Fruit fly (Drosophila melanogaster): ENCODE data around the gene lectin-21Cb.

lectin-21Cb gene

dm6 chr2L:670771-671170, 49.8 kb upstream of the lectin-21Cb start (continued):
- TF ChIP-seq Met (GFP tag; optimal IDR thresholded peaks at IDR 0.05) (peak; percentile 86), Eip75B (GFP tag; optimal IDR thresholded peaks at IDR 0.05) (peak; percentile 92), svp (GFP tag) (peak; percentile 93), esn (GFP tag; optimal IDR thresholded peaks at IDR 0.05) (peak; percentile 88), CG6163 (GFP tag; IDR thresholded peaks at IDR 0.05) (peak; percentile 90), Eip93F (GFP tag; optimal IDR thresholded peaks at IDR 0.05) (peak; percentile 24), acj6 (GFP tag; optimal IDR thresholded peaks at IDR 0.05) (peak; percentile 87), achi (GFP tag; optimal IDR thresholded peaks at IDR 0.05) (peak; percentile 86), CG6854 (GFP tag; optimal IDR thresholded peaks at IDR 0.05) (peak; percentile 66), CG9139 (GFP tag; optimal IDR thresholded peaks at IDR 0.05) (peak; percentile 89), Gug (GFP tag; IDR thresholded peaks at IDR 0.05) (no peak), CG3032 (tag; optimal IDR thresholded peaks at IDR 0.05) (peak; percentile 95), CG32006 (GFP tag; optimal IDR thresholded peaks at IDR 0.05) (no peak), topi (GFP tag; optimal IDR thresholded peaks at IDR 0.05) (peak; percentile 90)

dm6 chr2L:668948-669581, 48.1 kb upstream of the lectin-21Cb start:
- TF ChIP-seq CG6792 (GFP tag; optimal IDR thresholded peaks at IDR 0.05): peak; percentile 77
- peak; percentile 94 for TF ChIP-seq svp (GFP tag)
- TF ChIP-seq CG10631 (GFP tag; optimal IDR thresholded peaks at IDR 0.05): peak; percentile 74
- peak; percentile 68 for TF ChIP-seq Sox15 (GFP tag; optimal IDR thresholded peaks at IDR 0.05)
- peak; percentile 49 for TF ChIP-seq fd85E (GFP tag; optimal IDR thresholded peaks at IDR 0.05)
- TF ChIP-seq Eip78C (GFP tag): peak; percentile 98
- TF ChIP-seq eg (GFP tag; IDR thresholded peaks at IDR 0.05): no peak
- peak; percentile 77 for TF ChIP-seq CG8319 (GFP tag; optimal IDR thresholded peaks at IDR 0.05)
- TF ChIP-seq Eip93F (GFP tag; optimal IDR thresholded peaks at IDR 0.05): peak; percentile 42
- TF ChIP-seq CG11294 (GFP tag; IDR thresholded peaks at IDR 0.05): no peak
- TF ChIP-seq cyc (GFP tag; optimal IDR thresholded peaks at IDR 0.05): peak; percentile 89
- peak; percentile 88 for TF ChIP-seq Smox (GFP tag; optimal IDR thresholded peaks at IDR 0.05)
- TF ChIP-seq Gug (GFP tag; IDR thresholded peaks at IDR 0.05): no peak
- TF ChIP-seq fd59A (GFP tag; optimal IDR thresholded peaks at IDR 0.05): peak; percentile 75
- TF ChIP-seq CG10669 (GFP tag; optimal IDR thresholded peaks at IDR 0.05): peak; percentile 80
- peak; percentile 87 for TF ChIP-seq Sox102F (GFP tag; optimal IDR thresholded peaks at IDR 0.05)
- peak; percentile 80 for TF ChIP-seq CG3919 (GFP tag; optimal IDR thresholded peaks at IDR 0.05)
- peak; percentile 75 for TF ChIP-seq Ets21C (GFP tag; optimal IDR thresholded peaks at IDR 0.05)
- TF ChIP-seq CG11902 (GFP tag; optimal IDR thresholded peaks at IDR 0.05): peak; percentile 78
- TF ChIP-seq CG7368 (GFP tag; optimal IDR thresholded peaks at IDR 0.05): peak; percentile 78
- TF ChIP-seq CG16779 (tag; optimal IDR thresholded peaks at IDR 0.05): no peak
- TF ChIP-seq CG6808 (GFP tag; optimal IDR thresholded peaks at IDR 0.05): peak; percentile 81
- peak; percentile 2 for TF ChIP-seq Lpt (GFP tag; optimal IDR thresholded peaks at IDR 0.05)
- peak; percentile 74; the same call in 2 of the 3 replicates for TF ChIP-seq CG6163 (GFP tag; IDR thresholded peaks at IDR 0.05)
- peak; percentile 73 for TF ChIP-seq dsx (GFP tag; optimal IDR thresholded peaks at IDR 0.05; ENCODE audit: poor library complexity, severe bottlenecking)
- TF ChIP-seq salr (GFP tag; optimal IDR thresholded peaks at IDR 0.05): peak in 1 of 2 experiments; percentile 40
- TF ChIP-seq CG9139 (GFP tag; optimal IDR thresholded peaks at IDR 0.05): no peak
- TF ChIP-seq Hr38 (GFP tag; optimal IDR thresholded peaks at IDR 0.05): no peak
- peak; percentile 88 for TF ChIP-seq Hr39 (GFP tag; optimal IDR thresholded peaks at IDR 0.05)
- no peak for TF ChIP-seq CG6276 (GFP tag; optimal IDR thresholded peaks at IDR 0.05)
- TF ChIP-seq fkh (GFP tag; optimal IDR thresholded peaks at IDR 0.05): no peak
- TF ChIP-seq Hr4 (GFP tag; optimal IDR thresholded peaks at IDR 0.05): peak; percentile 46
- TF ChIP-seq Met (GFP tag; optimal IDR thresholded peaks at IDR 0.05): peak; percentile 90
- peak; percentile 81 for TF ChIP-seq Eip75B (GFP tag; optimal IDR thresholded peaks at IDR 0.05)
- TF ChIP-seq CG6854 (GFP tag; optimal IDR thresholded peaks at IDR 0.05): peak; percentile 62
- TF ChIP-seq CG31627 (GFP tag; optimal IDR thresholded peaks at IDR 0.05): peak; percentile 89
- TF ChIP-seq vri (GFP tag; optimal IDR thresholded peaks at IDR 0.05): peak; percentile 71
- peak; percentile 68 for TF ChIP-seq net (GFP tag; optimal IDR thresholded peaks at IDR 0.05)
- peak; percentile 86 for TF ChIP-seq CG8632 (GFP tag; optimal IDR thresholded peaks at IDR 0.05)
- peak; percentile 75 for TF ChIP-seq pdm3 (GFP tag; optimal IDR thresholded peaks at IDR 0.05)
- TF ChIP-seq acj6 (GFP tag; optimal IDR thresholded peaks at IDR 0.05): peak; percentile 82
- peak; percentile 27; the same call in 1 of the 2 replicates for TF ChIP-seq CG15336 (GFP tag; IDR thresholded peaks at IDR 0.05)
- TF ChIP-seq Sox14 (GFP tag; optimal IDR thresholded peaks at IDR 0.05): peak; percentile 75
- TF ChIP-seq CG3032 (tag; optimal IDR thresholded peaks at IDR 0.05): peak; percentile 83
- peak; percentile 91 for TF ChIP-seq esn (GFP tag; optimal IDR thresholded peaks at IDR 0.05)

All from whole organism, prepupa.